Worm (Caenorhabditis elegans) whole organism, L3 larva: ENCODE data around the gene trx-2.

Experiments used
- aly-2 ChIP-seq: fragments of 150-350 bp; optimal IDR thresholded peaks from 2 replicates; lab custom pipeline; 2014; ENCODE audit warnings: missing biosample characterization, missing genetic modification characterization
- ceh-82 ChIP-seq: fragments of 150-350 bp; optimal IDR thresholded peaks from 2 replicates; lab custom pipeline; 2014; ENCODE audit warnings: missing biosample characterization, missing genetic modification characterization
- elt-1 ChIP-seq: fragments of 150-350 bp; optimal IDR thresholded peaks from 2 replicates; lab custom pipeline; 2014; ENCODE audit warnings: missing biosample characterization, missing genetic modification characterization
- elt-2 ChIP-seq: sonication (generic microtip); optimal IDR thresholded peaks from 2 replicates; lab custom pipeline; 2016; ENCODE audit warnings: missing genetic modification reagents, mild to moderate bottlenecking, missing genetic modification characterization, missing compliant biosample characterization
- fos-1 ChIP-seq: fragments of 150-350 bp; optimal IDR thresholded peaks from 2 replicates; lab custom pipeline; 2014; ENCODE audit warnings: missing biosample characterization, missing genetic modification characterization
- hmg-11 ChIP-seq: sonication (generic microtip); optimal IDR thresholded peaks from 2 replicates; lab custom pipeline; 2016; ENCODE audit warnings: missing genetic modification characterization, missing compliant biosample characterization
- mdl-1 ChIP-seq: fragments of 150-350 bp; optimal IDR thresholded peaks from 2 replicates; lab custom pipeline; 2014; ENCODE audit warnings: missing biosample characterization, missing genetic modification characterization
- nhr-11 ChIP-seq: fragments of 150-350 bp; optimal IDR thresholded peaks from 2 replicates; lab custom pipeline; 2014; ENCODE audit warnings: missing biosample characterization, missing genetic modification characterization
- skn-1 ChIP-seq: fragments of 150-350 bp; optimal IDR thresholded peaks from 2 replicates; lab custom pipeline; 2014; ENCODE audit warnings: missing biosample characterization, missing genetic modification characterization

DNA sequence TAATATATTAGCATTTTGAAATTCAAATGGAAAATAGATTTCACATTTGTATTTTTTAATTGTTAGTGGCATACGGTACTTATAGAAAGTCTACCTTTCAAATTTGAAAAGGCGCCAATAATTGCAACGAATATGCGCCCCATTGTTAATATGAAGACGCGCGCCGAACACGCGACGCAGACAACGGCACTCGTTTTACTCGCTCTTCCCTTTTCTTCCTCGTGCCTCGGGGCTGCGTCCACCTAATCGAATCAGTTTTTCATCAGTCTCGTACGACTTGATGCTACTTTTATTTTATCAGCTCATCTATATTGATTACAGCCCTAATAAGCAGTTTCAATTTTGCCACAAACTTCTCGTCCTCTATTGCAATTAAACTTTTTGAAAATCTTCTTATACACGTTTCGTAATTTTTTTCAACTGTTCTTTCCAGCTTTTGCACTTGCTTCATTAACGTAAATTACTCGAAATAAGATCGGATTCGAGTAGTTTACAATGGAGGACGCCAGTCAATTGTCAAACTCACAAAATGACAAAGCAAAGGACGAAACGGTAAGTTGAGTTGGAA lies 47.4 kb downstream of the trx-2 start, which contains the start of gene cash-1:
- TF ChIP-seq mdl-1 (tag; lab: Kevin White, UChicago) (no peak), nhr-11 (tag; lab: Kevin White, UChicago) (no peak), fos-1 (no peak), elt-1 (tag; lab: Kevin White, UChicago) (no peak), elt-2 (peak; percentile 77), aly-2 (no peak), hmg-11 (tag; lab: Kevin White, UChicago) (no peak), skn-1 (tag; lab: Kevin White, UChicago) (peak; percentile 38), ceh-82 (tag; lab: Kevin White, UChicago) (no peak)
